Worm (Caenorhabditis elegans): ENCODE results near the gene C44H9.4.

Gene C44H9.4

ce11 chrV:12885860-12886259 lies 50.4 kb downstream of the C44H9.4 start, which contains the start of gene glb-24:
Gene glb-24 (minus strand): TSS chrV:12885960.
- no peak for TF ChIP-seq snpc-4 (tag; optimal IDR thresholded peaks at IDR 0.05)
- TF ChIP-seq nhr-2 (tag; optimal IDR thresholded peaks at IDR 0.05), result no peak
- no peak for TF ChIP-seq pha-4 (tag; optimal IDR thresholded peaks at IDR 0.05)
- no peak for TF ChIP-seq nhr-237 (tag; optimal IDR thresholded peaks at IDR 0.05)
- no peak for TF ChIP-seq lin-13 (tag; optimal IDR thresholded peaks at IDR 0.05)
- no peak for TF ChIP-seq sptf-1 (tag; optimal IDR thresholded peaks at IDR 0.05)
- no peak for TF ChIP-seq mep-1 (tag; optimal IDR thresholded peaks at IDR 0.05)
- no peak for TF ChIP-seq cnd-1 (tag; optimal IDR thresholded peaks at IDR 0.05)
- TF ChIP-seq zip-8 (tag; optimal IDR thresholded peaks at IDR 0.05), result no peak
- no peak for TF ChIP-seq ham-2 (GFP tag; optimal IDR thresholded peaks at IDR 0.05)
- TF ChIP-seq elt-1 (tag; optimal IDR thresholded peaks at IDR 0.05; ENCODE audit: borderline replicate concordance, insufficient read depth), result no peak
- no peak for TF ChIP-seq elt-3 (tag; optimal IDR thresholded peaks at IDR 0.05)
- TF ChIP-seq lin-32 (GFP tag; optimal IDR thresholded peaks at IDR 0.05), result no peak
- TF ChIP-seq unc-62 (GFP tag; optimal IDR thresholded peaks at IDR 0.05), result no peak
- no peak for TF ChIP-seq nhr-76 (tag; optimal IDR thresholded peaks at IDR 0.05)
- no peak for TF ChIP-seq drap-1 (GFP tag; optimal IDR thresholded peaks at IDR 0.05)
- TF ChIP-seq ceh-39 (tag; optimal IDR thresholded peaks at IDR 0.05), result no peak
- no peak for TF ChIP-seq lsy-2 (tag; optimal IDR thresholded peaks at IDR 0.05)
- no peak for TF ChIP-seq sem-2 (GFP tag; optimal IDR thresholded peaks at IDR 0.05)
- TF ChIP-seq ceh-83 (GFP tag; optimal IDR thresholded peaks at IDR 0.05), result no peak
